Worm (Caenorhabditis elegans): ENCODE results near the gene idpc-5.

idpc-5 gene

DNA sequence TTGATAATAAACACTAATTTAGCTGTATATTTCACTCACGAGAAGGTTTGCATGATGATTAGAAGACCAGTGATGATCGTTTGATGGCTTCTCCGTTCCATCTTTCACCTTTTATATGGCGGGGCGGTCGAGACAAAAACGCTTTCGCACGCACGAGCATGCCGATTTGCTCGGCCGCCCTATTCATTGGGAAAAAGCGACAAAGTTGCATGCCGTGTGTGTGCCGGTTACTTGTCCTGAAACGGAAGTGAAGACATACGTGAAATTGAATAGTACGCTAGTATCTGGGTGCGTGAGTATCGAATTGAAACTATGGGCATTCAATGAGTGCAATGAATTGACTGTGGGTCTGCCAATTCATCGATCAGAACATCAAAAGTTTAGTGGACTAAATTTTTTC is at the start of gene idpc-5:
Gene idpc-5 (minus strand): TSS at position 101 of the 400 bp plus-strand sequence.
- no peak for TF ChIP-seq nhr-42 (GFP tag; IDR thresholded peaks at IDR 0.05)
- TF ChIP-seq unc-62 (GFP tag; optimal IDR thresholded peaks at IDR 0.05 in 1 of 2): peak in 1 of 2 experiments; percentile 42
- no peak for TF ChIP-seq unc-62 (tag; optimal IDR thresholded peaks at IDR 0.05)

DNA sequence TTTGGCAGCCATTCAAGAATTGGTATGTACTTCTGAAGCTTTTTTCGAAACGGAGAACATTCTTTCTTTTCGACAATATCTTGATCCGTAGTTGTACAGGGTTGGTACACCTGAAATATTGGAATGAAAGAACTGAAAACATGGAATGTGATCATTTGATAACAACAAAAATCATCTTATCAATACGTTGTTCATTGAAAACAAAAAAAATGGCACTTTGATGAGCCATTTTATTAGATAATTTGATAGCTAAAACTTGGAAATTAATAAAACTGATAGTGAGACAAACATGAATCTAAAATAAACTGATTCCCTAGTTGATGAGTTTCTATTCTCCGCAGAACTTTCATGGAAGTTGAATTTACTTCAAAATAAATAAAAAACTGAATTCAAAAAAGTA is 49.8 kb upstream of the idpc-5 start:
- TF ChIP-seq daf-12 (tag; optimal IDR thresholded peaks at IDR 0.05) (no peak), daf-16 (GFP tag; optimal IDR thresholded peaks at IDR 0.05) (no peak), daf-16 (tag; optimal IDR thresholded peaks at IDR 0.05) (peak; percentile 76), madf-9 (GFP tag; conservative IDR thresholded peaks at IDR 0.05) (no peak), saeg-2 (GFP tag; IDR thresholded peaks at IDR 0.05) (no peak), F26F4.8 (GFP tag; conservative IDR thresholded peaks at IDR 0.05) (no peak), hlh-30 (tag; optimal IDR thresholded peaks at IDR 0.05; ENCODE audit: insufficient read depth) (no peak), T26A8.4 (GFP tag; IDR thresholded peaks at IDR 0.05) (no peak), lin-39 (tag; optimal IDR thresholded peaks at IDR 0.05) (no peak), daf-8 (GFP tag; IDR thresholded peaks at IDR 0.05) (no peak), Y5F2A.4 (GFP tag; optimal IDR thresholded peaks at IDR 0.05) (no peak), dve-1 (tag; optimal IDR thresholded peaks at IDR 0.05; ENCODE audit: insufficient read depth) (peak; percentile 56), hlh-11 (tag; optimal IDR thresholded peaks at IDR 0.05) (no peak), F10B5.3 (tag; optimal IDR thresholded peaks at IDR 0.05) (no peak), snpc-4 (tag; optimal IDR thresholded peaks at IDR 0.05) (no peak), mdl-1 (tag; optimal IDR thresholded peaks at IDR 0.05) (no peak), pqm-1 (tag; optimal IDR thresholded peaks at IDR 0.05) (peak; percentile 30), R02D3.7 (tag; optimal IDR thresholded peaks at IDR 0.05) (no peak), php-3 (GFP tag; IDR thresholded peaks at IDR 0.05) (peak; percentile 50)

DNA sequence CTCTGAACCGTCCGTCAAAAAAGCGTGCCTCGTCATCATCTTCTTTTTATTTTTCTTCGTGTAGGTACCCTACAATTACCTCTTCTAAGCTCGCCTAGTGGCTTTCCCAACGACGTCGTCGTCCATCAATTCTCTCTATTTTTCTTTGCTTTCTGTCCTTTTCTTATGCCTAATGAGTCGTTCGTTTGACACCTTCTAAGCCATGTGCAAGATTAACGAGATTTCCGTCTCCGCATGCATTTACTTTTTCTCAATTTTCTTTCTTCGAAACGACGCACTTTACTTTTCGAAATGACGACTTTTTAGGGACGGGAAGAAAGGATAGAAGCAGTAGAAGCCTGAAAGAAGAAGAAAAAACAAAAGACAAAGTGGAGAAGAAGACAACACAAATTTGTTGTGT is 43.7 kb upstream of the idpc-5 start, which contains the start of gene ZK287.1:
Gene ZK287.1 (plus strand): TSS at position 301 of the 400 bp plus-strand sequence.
- TF ChIP-seq jun-1 (tag; optimal IDR thresholded peaks at IDR 0.05) (no peak), unc-62 (GFP tag; optimal IDR thresholded peaks at IDR 0.05 in 1 of 2) (peak in 1 of 2 experiments; percentile 6), unc-62 (tag; optimal IDR thresholded peaks at IDR 0.05) (no peak)

DNA sequence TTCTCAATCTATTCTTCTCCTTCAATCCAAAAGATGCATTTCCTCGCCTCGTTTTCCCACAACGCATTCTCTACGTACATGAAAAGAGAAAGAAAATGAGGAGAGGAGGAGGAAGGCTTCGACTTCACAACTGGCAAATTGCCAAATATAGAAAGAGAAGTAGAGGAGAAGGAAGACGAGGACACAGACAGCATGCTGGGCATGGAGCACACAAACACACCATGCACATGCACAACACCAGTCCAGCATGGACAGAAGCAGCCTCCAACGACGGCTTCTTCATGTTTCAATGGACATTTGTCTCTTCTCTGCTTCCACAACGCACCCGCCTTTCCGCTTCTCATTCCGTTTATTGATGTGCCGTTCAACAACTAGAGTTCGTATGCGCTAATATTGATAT is 41.9 kb upstream of the idpc-5 start:
- no peak for TF ChIP-seq nhr-42 (GFP tag; IDR thresholded peaks at IDR 0.05)
- no peak for TF ChIP-seq ceh-82 (tag; optimal IDR thresholded peaks at IDR 0.05)
- peak; percentile 50; the same call in 1 of the 2 replicates for TF ChIP-seq ctbp-1 (GFP tag; IDR thresholded peaks at IDR 0.05)
- no peak for TF ChIP-seq nhr-77 (tag; optimal IDR thresholded peaks at IDR 0.05)
- TF ChIP-seq lin-13 (GFP tag; optimal IDR thresholded peaks at IDR 0.05): no peak
- TF ChIP-seq pha-4 (GFP tag; IDR thresholded peaks at IDR 0.05): no peak
- no peak for TF ChIP-seq pha-4 (tag; optimal IDR thresholded peaks at IDR 0.05)
- TF ChIP-seq mxl-2 (GFP tag; conservative IDR thresholded peaks at IDR 0.05): no peak
- no peak for TF ChIP-seq dmd-6 (GFP tag; IDR thresholded peaks at IDR 0.05)
- no peak for TF ChIP-seq daf-12 (tag; optimal IDR thresholded peaks at IDR 0.05)
- no peak for TF ChIP-seq Y48G9A.11 (GFP tag; IDR thresholded peaks at IDR 0.05)
- no peak for TF ChIP-seq zip-2 (tag; optimal IDR thresholded peaks at IDR 0.05)
- no peak for TF ChIP-seq snpc-4 (tag; optimal IDR thresholded peaks at IDR 0.05)
- TF ChIP-seq fkh-10 (GFP tag; optimal IDR thresholded peaks at IDR 0.05): peak; percentile 3
- TF ChIP-seq daf-19 (GFP tag; conservative IDR thresholded peaks at IDR 0.05): no peak
- TF ChIP-seq hmg-1.1 (GFP tag; IDR thresholded peaks at IDR 0.05): peak; percentile 67
- TF ChIP-seq mxl-3 (GFP tag; optimal IDR thresholded peaks at IDR 0.05): peak; percentile 40
- no peak for TF ChIP-seq zfp-2 (tag; optimal IDR thresholded peaks at IDR 0.05)
- no peak for TF ChIP-seq lin-38 (GFP tag; IDR thresholded peaks at IDR 0.05)
- no peak for TF ChIP-seq nhr-111 (GFP tag; optimal IDR thresholded peaks at IDR 0.05)
- TF ChIP-seq aha-1 (tag): peak; percentile 96
- no peak for TF ChIP-seq ztf-7 (tag; optimal IDR thresholded peaks at IDR 0.05)
- TF ChIP-seq Y75B8A.6 (GFP tag; IDR thresholded peaks at IDR 0.05): no peak
- TF ChIP-seq hlh-30 (tag; optimal IDR thresholded peaks at IDR 0.05; ENCODE audit: insufficient read depth): peak; percentile 27
- no peak for TF ChIP-seq ztf-11 (tag; optimal IDR thresholded peaks at IDR 0.05)
- no peak for TF ChIP-seq pqm-1 (tag; optimal IDR thresholded peaks at IDR 0.05)
- no peak for TF ChIP-seq nhr-76 (tag; optimal IDR thresholded peaks at IDR 0.05)
- no peak for TF ChIP-seq zfp-3 (GFP tag; conservative IDR thresholded peaks at IDR 0.05)
- TF ChIP-seq ceh-62 (tag; optimal IDR thresholded peaks at IDR 0.05): no peak
- no peak for TF ChIP-seq jun-1 (tag; optimal IDR thresholded peaks at IDR 0.05)
- TF ChIP-seq nhr-10 (tag; optimal IDR thresholded peaks at IDR 0.05): no peak

Measured in whole organism, L4 larva.